Worm (Caenorhabditis elegans) whole organism, early embryonic: ENCODE results near the gene C04C3.4.

Source experiments
- B0310.2 ChIP-seq: sonication (generic microtip); optimal IDR thresholded peaks from 2 replicates; lab custom pipeline; 2016; ENCODE audit warnings: mild to moderate bottlenecking, missing genetic modification characterization, missing compliant biosample characterization
- F13C5.2 ChIP-seq: sonication (generic microtip); optimal IDR thresholded peaks from 2 replicates; lab custom pipeline; 2017; ENCODE audit warnings: mild to moderate bottlenecking, missing genetic modification characterization, inconsistent platforms, missing compliant biosample characterization
- ama-1 ChIP-seq: fragments of 150-350 bp; optimal IDR thresholded peaks from 2 replicates; lab custom pipeline; 2014
- ceh-13 ChIP-seq: fragments of 200-800 bp; sonication (Bioruptor generic); optimal IDR thresholded peaks from 2 replicates; lab custom pipeline; 2018; ENCODE audit warnings: mild to moderate bottlenecking, missing genetic modification characterization, missing compliant biosample characterization
- ceh-36 ChIP-seq: sonication (generic microtip); optimal IDR thresholded peaks from 2 replicates; lab custom pipeline; 2016; ENCODE audit warnings: missing genetic modification characterization, inconsistent platforms, missing compliant biosample characterization
- hmbx-1 ChIP-seq: sonication (generic microtip); optimal IDR thresholded peaks from 2 replicates; lab custom pipeline; 2016; ENCODE audit warnings: mild to moderate bottlenecking, missing genetic modification characterization, missing compliant biosample characterization
- tbx-37 ChIP-seq: fragments of 200-800 bp; sonication (Bioruptor generic); conservative IDR thresholded peaks from 2 replicates; pipeline ENCODE4 v1.3.6; 2022; ENCODE audit warnings: missing genetic modification reagents, missing genetic modification characterization, missing compliant biosample characterization

DNA sequence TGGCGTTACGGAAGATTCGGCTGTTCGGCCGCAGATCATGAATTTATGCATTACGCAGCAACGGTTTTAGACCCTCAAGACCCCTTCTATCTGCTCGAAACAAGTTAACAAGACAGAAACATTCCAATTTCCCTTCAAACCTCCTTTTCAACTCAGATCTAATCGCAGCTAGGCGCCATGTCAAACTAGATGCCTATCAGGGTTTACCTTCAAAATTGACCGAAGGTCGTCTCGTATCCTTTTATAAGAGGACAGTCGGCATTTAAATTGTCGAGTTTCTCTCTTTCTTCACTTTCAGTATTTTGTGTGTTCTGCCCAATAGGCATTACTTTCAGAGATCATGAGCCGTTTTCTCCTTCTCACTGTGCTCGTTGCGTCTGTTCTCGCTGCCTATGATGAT lies 43.9 kb downstream of the C04C3.4 start, which contains the start of gene grd-13:
- TF ChIP-seq hmbx-1 (tag; lab: Kevin White, UChicago) (no peak), ama-1 (no peak), tbx-37 (no peak), ceh-36 (tag; lab: Kevin White, UChicago) (no peak), ceh-13 (no peak), F13C5.2 (tag; lab: Kevin White, UChicago) (no peak), B0310.2 (no peak)
